Fruit fly (Drosophila melanogaster) whole organism, embryonic: ENCODE measurements around the gene kri.

Source experiments
- B-H2 ChIP-seq: fragments of 200-800 bp; sonication (Bioruptor generic); optimal IDR thresholded peaks from 2 replicates; lab custom pipeline; 2018; ENCODE audit warnings: missing biosample characterization, mild to moderate bottlenecking, missing genetic modification characterization
- BEAF-32 ChIP-seq: fragments of 200-800 bp; sonication (Bioruptor generic); optimal IDR thresholded peaks from 3 replicates; lab custom pipeline; 2017; ENCODE audit warnings: missing biosample characterization, missing genetic modification characterization, mild to moderate bottlenecking, moderate library complexity, missing genetic modification reagents
- CG10267 ChIP-seq: fragments of 200-800 bp; sonication (Bioruptor generic); optimal IDR thresholded peaks from 2 replicates; lab custom pipeline; 2018; ENCODE audit warnings: missing biosample characterization, mild to moderate bottlenecking, missing genetic modification characterization, moderate library complexity
- CG10565 ChIP-seq: fragments of 200-800 bp; sonication (Bioruptor generic); optimal IDR thresholded peaks from 3 replicates; lab custom pipeline; 2016; ENCODE audit warnings: missing biosample characterization, mild to moderate bottlenecking, missing genetic modification characterization
- CG10959 ChIP-seq: fragments of 200-800 bp; sonication (Bioruptor generic); IDR thresholded peaks from 2 replicates; pipeline ENCODE4 v1.3.6; 2022; ENCODE audit warnings: missing biosample characterization, missing genetic modification characterization
- CG1233 ChIP-seq: fragments of 200-800 bp; sonication (Bioruptor generic); optimal IDR thresholded peaks from 4 replicates; lab custom pipeline; 2018; ENCODE audit warnings: missing biosample characterization, mild to moderate bottlenecking, missing genetic modification characterization
- CG13775 ChIP-seq: fragments of 200-800 bp; sonication (Bioruptor generic); optimal IDR thresholded peaks from 3 replicates; lab custom pipeline; 2017; ENCODE audit warnings: missing biosample characterization, mild to moderate bottlenecking, missing genetic modification characterization
- CG18262 ChIP-seq: fragments of 200-800 bp; optimal IDR thresholded peaks from 3 replicates; lab custom pipeline; 2019; ENCODE audit warnings: missing biosample characterization, mild to moderate bottlenecking, missing genetic modification characterization, moderate library complexity
- CG2116 ChIP-seq: fragments of 200-800 bp; sonication (Bioruptor generic); optimal IDR thresholded peaks from 3 replicates; lab custom pipeline; 2018; ENCODE audit warnings: missing biosample characterization, mild to moderate bottlenecking, missing genetic modification characterization
- CG2199 ChIP-seq: fragments of 200-800 bp; sonication (Bioruptor generic); IDR thresholded peaks from 3 replicates; pipeline ENCODE4 v1.3.6; 2022; ENCODE audit warnings: missing biosample characterization, missing genetic modification characterization
- CG31388 ChIP-seq: fragments of 200-800 bp; sonication (Bioruptor generic); optimal IDR thresholded peaks from 2 replicates; lab custom pipeline; 2016; ENCODE audit warnings: missing biosample characterization, missing genetic modification characterization
- CG33213 ChIP-seq: fragments of 200-800 bp; sonication (Bioruptor generic); optimal IDR thresholded peaks from 3 replicates; lab custom pipeline; 2016; ENCODE audit warnings: missing biosample characterization, missing genetic modification characterization
- CG4282 ChIP-seq: fragments of 200-800 bp; sonication (Bioruptor generic); optimal IDR thresholded peaks from 2 replicates; lab custom pipeline; 2016; ENCODE audit warnings: missing biosample characterization, missing genetic modification characterization
- CG4730 ChIP-seq: fragments of 200-800 bp; sonication (Bioruptor generic); IDR thresholded peaks from 2 replicates; pipeline ENCODE4 v1.3.6; 2022; ENCODE audit warnings: missing biosample characterization, missing genetic modification characterization
- CG6175 ChIP-seq: fragments of 200-800 bp; sonication (Bioruptor generic); IDR thresholded peaks from 3 replicates; pipeline ENCODE4 v1.3.6; 2022; ENCODE audit warnings: missing biosample characterization, missing genetic modification characterization
- CG6654 ChIP-seq: fragments of 200-800 bp; sonication (Bioruptor generic); optimal IDR thresholded peaks from 2 replicates; lab custom pipeline; 2017; ENCODE audit warnings: missing biosample characterization, mild to moderate bottlenecking, missing genetic modification characterization
- CG6791 ChIP-seq: fragments of 200-800 bp; sonication (Bioruptor generic); IDR thresholded peaks from 3 replicates; pipeline ENCODE4 v1.3.6; 2022; ENCODE audit warnings: missing biosample characterization, missing genetic modification characterization; ENCODE audit not compliant: partially characterized antibody
- CG7556 ChIP-seq: fragments of 200-800 bp; sonication (Bioruptor generic); optimal IDR thresholded peaks from 2 replicates; lab custom pipeline; 2017; ENCODE audit warnings: missing biosample characterization, mild to moderate bottlenecking, missing genetic modification characterization
- CG7745 ChIP-seq: fragments of 200-800 bp; sonication (Bioruptor generic); optimal IDR thresholded peaks from 2 replicates; lab custom pipeline; 2018; ENCODE audit warnings: missing biosample characterization, mild to moderate bottlenecking, missing genetic modification characterization, moderate library complexity
- CG7963 ChIP-seq: fragments of 200-800 bp; sonication (Bioruptor generic); IDR thresholded peaks from 3 replicates; pipeline ENCODE4 v1.3.6; 2022; ENCODE audit warnings: missing biosample characterization, missing genetic modification characterization; ENCODE audit not compliant: partially characterized antibody
- Chrac-16 ChIP-seq: fragments of 200-800 bp; sonication (Bioruptor generic); optimal IDR thresholded peaks from 3 replicates; lab custom pipeline; 2016; ENCODE audit warnings: missing biosample characterization, missing genetic modification characterization
- Dbx ChIP-seq: fragments of 200-800 bp; sonication (Bioruptor generic); IDR thresholded peaks from 3 replicates; pipeline ENCODE4 v1.3.6; 2022; ENCODE audit warnings: missing biosample characterization, missing genetic modification characterization
- H2.0 ChIP-seq: fragments of 200-800 bp; sonication (Bioruptor generic); IDR thresholded peaks from 2 replicates; pipeline ENCODE4 v1.3.6; 2022; ENCODE audit warnings: missing biosample characterization, missing genetic modification characterization
- HmgZ ChIP-seq: fragments of 200-800 bp; sonication (Bioruptor generic); optimal IDR thresholded peaks from 2 replicates; lab custom pipeline; 2018; ENCODE audit warnings: missing biosample characterization, mild to moderate bottlenecking, missing genetic modification characterization
- Hr51 ChIP-seq, 2 experiments: fragments of 200-800 bp; sonication (Bioruptor generic); optimal IDR thresholded peaks; 2 replicates in 1 of 2; 3 replicates in 1 of 2; lab custom pipeline; 2016 to 2018; ENCODE audit warnings: missing biosample characterization in 2 of 2, missing genetic modification characterization in 2 of 2, mild to moderate bottlenecking in 1 of 2, moderate library complexity in 1 of 2
- Lhr ChIP-seq: fragments of 200-800 bp; sonication (Bioruptor generic); optimal IDR thresholded peaks from 3 replicates; lab custom pipeline; 2017; ENCODE audit warnings: mild to moderate bottlenecking, missing biosample characterization, missing genetic modification reagents, missing genetic modification characterization
- MESR4 ChIP-seq: fragments of 200-800 bp; sonication (Bioruptor generic); optimal IDR thresholded peaks from 2 replicates; lab custom pipeline; 2018; ENCODE audit warnings: missing biosample characterization, mild to moderate bottlenecking, missing genetic modification characterization, moderate library complexity
- Mad ChIP-seq: fragments of 200-800 bp; sonication (Bioruptor generic); optimal IDR thresholded peaks from 2 replicates; lab custom pipeline; 2016; ENCODE audit warnings: missing biosample characterization, missing genetic modification characterization
- Nf-YB ChIP-seq: fragments of 200-800 bp; sonication (Bioruptor generic); optimal IDR thresholded peaks from 3 replicates; lab custom pipeline; 2019; ENCODE audit warnings: missing biosample characterization, mild to moderate bottlenecking, missing genetic modification characterization, moderate library complexity
- PHDP ChIP-seq: fragments of 200-800 bp; sonication (Bioruptor generic); optimal IDR thresholded peaks from 3 replicates; lab custom pipeline; 2018; ENCODE audit warnings: missing biosample characterization, mild to moderate bottlenecking, missing genetic modification characterization, moderate library complexity
- Ptx1 ChIP-seq: fragments of 200-800 bp; sonication (Bioruptor generic); IDR thresholded peaks from 2 replicates; pipeline ENCODE4 v1.3.6; 2022; ENCODE audit warnings: missing biosample characterization, missing genetic modification characterization
- Rx ChIP-seq: fragments of 200-800 bp; sonication (Bioruptor generic); IDR thresholded peaks from 2 replicates; pipeline ENCODE4 v1.3.6; 2022; ENCODE audit warnings: missing biosample characterization, missing genetic modification characterization
- Sin3A ChIP-seq: fragments of >200 bp; optimal IDR thresholded peaks from 2 replicates; lab custom pipeline; 2018
- TFAM ChIP-seq: fragments of 200-800 bp; sonication (Bioruptor generic); optimal IDR thresholded peaks from 2 replicates; lab custom pipeline; 2017; ENCODE audit warnings: missing biosample characterization, missing genetic modification characterization, inconsistent platforms
- aop ChIP-seq: fragments of 200-800 bp; sonication (Bioruptor generic); IDR thresholded peaks from 2 replicates; pipeline ENCODE4 v1.3.6; 2022; ENCODE audit warnings: missing biosample characterization, missing genetic modification characterization
- bigmax ChIP-seq: fragments of 200-800 bp; sonication (Bioruptor generic); optimal IDR thresholded peaks from 2 replicates; lab custom pipeline; 2018; ENCODE audit warnings: missing biosample characterization, mild to moderate bottlenecking, missing genetic modification characterization
- caup ChIP-seq: fragments of 200-800 bp; sonication (Bioruptor generic); optimal IDR thresholded peaks from 3 replicates; lab custom pipeline; 2017; ENCODE audit warnings: missing biosample characterization, mild to moderate bottlenecking, missing genetic modification characterization, moderate library complexity; ENCODE audit not compliant: severe bottlenecking
- chn ChIP-seq: fragments of 200-800 bp; sonication (Bioruptor generic); optimal IDR thresholded peaks from 2 replicates; lab custom pipeline; 2016; ENCODE audit warnings: missing biosample characterization, missing genetic modification characterization
- crc ChIP-seq: fragments of 200-800 bp; sonication (Bioruptor generic); optimal IDR thresholded peaks from 2 replicates; lab custom pipeline; 2016; ENCODE audit warnings: missing biosample characterization, missing genetic modification characterization
- dati ChIP-seq: fragments of 200-800 bp; sonication (Bioruptor generic); IDR thresholded peaks from 2 replicates; pipeline ENCODE4 v1.3.6; 2022; ENCODE audit warnings: missing biosample characterization, missing genetic modification characterization
- dm ChIP-seq: fragments of 200-800 bp; sonication (Bioruptor generic); optimal IDR thresholded peaks from 3 replicates; lab custom pipeline; 2016; ENCODE audit warnings: missing biosample characterization, missing genetic modification characterization
- fru ChIP-seq: fragments of >200 bp; optimal IDR thresholded peaks from 2 replicates; lab custom pipeline; 2017
- grn ChIP-seq: fragments of 200-800 bp; sonication (Bioruptor generic); optimal IDR thresholded peaks from 3 replicates; lab custom pipeline; 2017; ENCODE audit warnings: missing biosample characterization, missing genetic modification characterization
- lmd ChIP-seq: fragments of 200-800 bp; sonication (Bioruptor generic); IDR thresholded peaks from 2 replicates; pipeline ENCODE4 v1.3.6; 2022; ENCODE audit warnings: missing biosample characterization, missing genetic modification characterization
- nerfin-1 ChIP-seq: fragments of 200-800 bp; sonication (Bioruptor generic); optimal IDR thresholded peaks from 3 replicates; lab custom pipeline; 2019; ENCODE audit warnings: missing biosample characterization, mild to moderate bottlenecking, missing genetic modification characterization, moderate library complexity
- otp ChIP-seq: fragments of 200-800 bp; sonication (Bioruptor generic); IDR thresholded peaks from 3 replicates; pipeline ENCODE4, ENCODE4 v1.3.6; 2022; ENCODE audit warnings: missing biosample characterization, missing genetic modification characterization
- sens ChIP-seq: fragments of 200-800 bp; sonication (Bioruptor generic); peaks from one replicate; lab custom pipeline; 2016; ENCODE audit warnings: missing biosample characterization, missing genetic modification characterization
- shn ChIP-seq: fragments of 200-800 bp; sonication (Bioruptor generic); optimal IDR thresholded peaks from 3 replicates; lab custom pipeline; 2016; ENCODE audit warnings: missing biosample characterization, missing genetic modification characterization
- slbo ChIP-seq: fragments of 200-800 bp; sonication (Bioruptor generic); IDR thresholded peaks from 2 replicates; pipeline ENCODE4 v1.3.6; 2022; ENCODE audit warnings: missing biosample characterization, missing genetic modification characterization
- sob ChIP-seq: fragments of 200-800 bp; sonication (Bioruptor generic); IDR thresholded peaks from 2 replicates; pipeline ENCODE4 v1.3.6; 2022; ENCODE audit warnings: missing biosample characterization, missing genetic modification characterization
- tgo ChIP-seq: fragments of 200-800 bp; sonication (Bioruptor generic); IDR thresholded peaks from 3 replicates; pipeline ENCODE4 v1.3.6; 2022; ENCODE audit warnings: missing biosample characterization, missing genetic modification characterization
- wdn ChIP-seq: fragments of 200-800 bp; sonication (Bioruptor generic); IDR thresholded peaks from 2 replicates; pipeline ENCODE4 v1.3.6; 2022; ENCODE audit warnings: missing biosample characterization, missing genetic modification characterization
- zen2 ChIP-seq: fragments of 200-800 bp; sonication (Bioruptor generic); IDR thresholded peaks from 3 replicates; pipeline ENCODE4 v1.3.6; 2022; ENCODE audit warnings: missing biosample characterization, missing genetic modification characterization; ENCODE audit not compliant: partially characterized antibody

Gene kri

DNA sequence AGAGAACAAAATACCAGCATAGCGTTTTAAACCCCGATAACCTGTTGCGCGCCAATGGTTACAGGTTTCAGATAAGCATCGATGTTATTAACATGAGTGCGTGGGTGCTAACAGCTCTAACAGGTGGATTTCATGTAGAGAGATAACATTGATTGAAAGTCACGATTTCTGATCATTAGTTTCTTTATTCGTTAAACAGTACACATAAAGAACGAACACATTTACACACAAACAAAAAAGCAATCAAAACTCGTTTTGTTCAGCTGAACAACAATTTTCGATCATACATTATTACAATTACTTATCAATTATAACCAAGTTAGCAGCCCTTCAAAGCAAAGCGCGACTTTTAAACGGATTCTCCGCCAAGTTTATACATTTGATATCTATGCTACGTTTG is 21.1 kb upstream of the kri start (continued):
- TF ChIP-seq nerfin-1 (tag; lab: Kevin White, UChicago) (no peak), H2.0 (GFP tag; lab: Robert Waterston, UW) (no peak), Hr51 (GFP tag; optimal IDR thresholded peaks at IDR 0.05; lab: Kevin White, UChicago) (no peak), lmd (GFP tag; lab: Robert Waterston, UW) (no peak), CG33213 (GFP tag; lab: Kevin White, UChicago) (peak; percentile 14), Chrac-16 (GFP tag; lab: Kevin White, UChicago) (peak; percentile 22), TFAM (GFP tag; lab: Kevin White, UChicago) (no peak), Sin3A (lab: Kevin White, UChicago) (no peak), CG6791 (GFP tag; lab: Robert Waterston, UW) (no peak), Ptx1 (no peak), fru (no peak), Nf-YB (no peak), caup (GFP tag; lab: Kevin White, UChicago) (no peak), Lhr (no peak), CG4282 (GFP tag; lab: Kevin White, UChicago) (no peak), crc (GFP tag; lab: Kevin White, UChicago) (peak; percentile 4), CG7745 (tag; lab: Kevin White, UChicago) (no peak), otp (GFP tag; lab: Robert Waterston, UW) (no peak), PHDP (tag; lab: Kevin White, UChicago) (peak; percentile 43), Mad (GFP tag; lab: Kevin White, UChicago) (no peak), chn (GFP tag; lab: Kevin White, UChicago) (no peak), tgo (GFP tag; lab: Robert Waterston, UW) (no peak), grn (GFP tag; lab: Kevin White, UChicago) (peak; percentile 100), BEAF-32 (GFP tag; lab: Kevin White, UChicago) (peak; percentile 30), CG10267 (tag; lab: Kevin White, UChicago) (peak; percentile 42), CG10959 (GFP tag; lab: Robert Waterston, UW) (no peak), CG7556 (GFP tag; lab: Kevin White, UChicago) (peak; percentile 5), dm (GFP tag; lab: Kevin White, UChicago) (no peak), Rx (GFP tag; lab: Robert Waterston, UW) (peak; percentile 21; the same call in 1 of the 2 replicates), B-H2 (GFP tag; lab: Kevin White, UChicago) (peak; percentile 41), shn (no peak), CG1233 (GFP tag; lab: Kevin White, UChicago) (no peak), zen2 (GFP tag; lab: Robert Waterston, UW) (no peak), CG6175 (no peak), CG13775 (GFP tag; lab: Kevin White, UChicago) (no peak), CG31388 (GFP tag; lab: Kevin White, UChicago) (no peak), CG2199 (no peak), dati (GFP tag; lab: Robert Waterston, UW) (no peak), aop (no peak), Dbx (GFP tag; lab: Robert Waterston, UW) (0 out of 3 replicates have a peak, but pooled peaks have one; percentile 31), HmgZ (tag; lab: Kevin White, UChicago) (peak; percentile 57), sob (GFP tag; lab: Robert Waterston, UW) (peak; percentile 6; the same call in 1 of the 2 replicates), bigmax (GFP tag; lab: Kevin White, UChicago) (no peak), CG4730 (no peak), CG7963 (GFP tag; lab: Robert Waterston, UW) (no peak), MESR4 (GFP tag; lab: Kevin White, UChicago) (no peak), CG18262 (peak; percentile 22), CG10565 (GFP tag; lab: Kevin White, UChicago) (no peak), CG6654 (GFP tag; lab: Kevin White, UChicago) (no peak), wdn (GFP tag; lab: Robert Waterston, UW) (no peak), slbo (no peak; the same call in 1 of the 2 replicates), sens (GFP tag; lab: Kevin White, UChicago) (peak; percentile 94), CG2116 (GFP tag; lab: Kevin White, UChicago) (peak; percentile 45)
